Comparison of ENCODE assay signal across 2 fruit fly cellular contexts in the genomic region with DNA sequence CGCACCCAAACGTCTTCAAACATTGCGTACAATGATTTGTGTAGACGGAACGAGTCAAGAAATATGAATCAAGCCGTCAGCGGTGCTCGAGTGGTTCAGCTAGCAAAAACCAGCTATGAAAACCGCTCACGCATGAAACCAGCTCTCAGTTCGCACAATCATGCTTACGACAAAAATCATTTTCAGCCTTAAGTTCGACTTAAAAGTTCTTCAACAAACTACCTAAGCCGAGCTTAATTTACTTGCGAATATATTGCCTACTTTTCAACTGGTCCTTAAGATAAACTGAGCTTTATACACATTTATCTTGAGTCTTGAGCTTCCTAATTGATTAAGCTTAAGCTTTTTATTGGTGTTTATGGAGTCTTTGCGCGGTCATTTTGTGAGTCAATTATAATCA.
A peak's percentile ranks its signal among the peaks of the same experiment; 100 is the strongest.
TF ChIP-seq lines count a peak whose summit lies in the region.

No protein-coding gene starts in this region.

- no peak for TF ChIP-seq CTCF in whole organism, embryonic (GFP tag; optimal IDR thresholded peaks at IDR 0.05; lab: Kevin White, UChicago)

TF ChIP-seq in whole organism, embryonic, 481 proteins besides CTCF, POLR2A, EP300 and RAD21 (continues in another document):
- TF ChIP-seq CG13287 (GFP tag; IDR thresholded peaks at IDR 0.05; lab: Robert Waterston, UW; ENCODE audit: partially characterized antibody), result peak; percentile 50
- no peak for TF ChIP-seq CG10366 (GFP tag; IDR thresholded peaks at IDR 0.05; lab: Robert Waterston, UW)
- TF ChIP-seq unc-4 (GFP tag; IDR thresholded peaks at IDR 0.05; lab: Robert Waterston, UW; ENCODE audit: partially characterized antibody), result 0 out of 2 replicates have a peak, but pooled peaks have one; percentile 16
- no peak for TF ChIP-seq Dfd (GFP tag; optimal IDR thresholded peaks at IDR 0.05; lab: Kevin White, UChicago)
- no peak for TF ChIP-seq CG14667 (GFP tag; IDR thresholded peaks at IDR 0.05; lab: Robert Waterston, UW)
- TF ChIP-seq CG9609 (GFP tag; optimal IDR thresholded peaks at IDR 0.05; lab: Kevin White, UChicago), result no peak
- TF ChIP-seq dysf (GFP tag; IDR thresholded peaks at IDR 0.05; lab: Robert Waterston, UW), result no peak
- TF ChIP-seq CG15514 (GFP tag; optimal IDR thresholded peaks at IDR 0.05; lab: Kevin White, UChicago), result peak; percentile 97
- TF ChIP-seq HmgZ (tag; optimal IDR thresholded peaks at IDR 0.05; lab: Kevin White, UChicago), result no peak
- TF ChIP-seq CG31365 (tag; optimal IDR thresholded peaks at IDR 0.05; lab: Kevin White, UChicago), result no peak
- no peak for TF ChIP-seq Spps (tag; optimal IDR thresholded peaks at IDR 0.05; lab: Kevin White, UChicago)
- TF ChIP-seq CG9437 (GFP tag; optimal IDR thresholded peaks at IDR 0.05; lab: Kevin White, UChicago), result peak; percentile 88
- TF ChIP-seq gsb (GFP tag; IDR thresholded peaks at IDR 0.05; lab: Robert Waterston, UW), result no peak
- no peak for TF ChIP-seq sug (tag; optimal IDR thresholded peaks at IDR 0.05; lab: Kevin White, UChicago)
- no peak for TF ChIP-seq rib (GFP tag; IDR thresholded peaks at IDR 0.05; lab: Robert Waterston, UW)
- TF ChIP-seq dm (GFP tag; optimal IDR thresholded peaks at IDR 0.05; lab: Kevin White, UChicago), result no peak
- TF ChIP-seq Ssrp (tag; optimal IDR thresholded peaks at IDR 0.05; lab: Kevin White, UChicago), result no peak
- TF ChIP-seq Atf3 (GFP tag; optimal IDR thresholded peaks at IDR 0.05; lab: Kevin White, UChicago), result no peak
- no peak for TF ChIP-seq CG3163 (GFP tag; optimal IDR thresholded peaks at IDR 0.05; lab: Kevin White, UChicago)
- TF ChIP-seq CG13894 (tag; optimal IDR thresholded peaks at IDR 0.05; lab: Kevin White, UChicago), result peak; percentile 37
- no peak for TF ChIP-seq CG8944 (GFP tag; optimal IDR thresholded peaks at IDR 0.05; lab: Kevin White, UChicago)
- peak; percentile 3 for TF ChIP-seq oc (tag; optimal IDR thresholded peaks at IDR 0.05; lab: Kevin White, UChicago)
- TF ChIP-seq ac (GFP tag; optimal IDR thresholded peaks at IDR 0.05; lab: Kevin White, UChicago), result no peak
- TF ChIP-seq BEAF-32 (GFP tag; optimal IDR thresholded peaks at IDR 0.05; lab: Kevin White, UChicago), result peak; percentile 13
- TF ChIP-seq ind (GFP tag; optimal IDR thresholded peaks at IDR 0.05; lab: Kevin White, UChicago), result no peak
- no peak for TF ChIP-seq Sry-δ (GFP tag; optimal IDR thresholded peaks at IDR 0.05; lab: Kevin White, UChicago)
- TF ChIP-seq amos (GFP tag; IDR thresholded peaks at IDR 0.05; lab: Robert Waterston, UW; ENCODE audit: partially characterized antibody), result no peak
- TF ChIP-seq dan (GFP tag; IDR thresholded peaks at IDR 0.05; lab: Robert Waterston, UW), result no peak
- TF ChIP-seq CG2875 (GFP tag; optimal IDR thresholded peaks at IDR 0.05; lab: Kevin White, UChicago), result no peak
- TF ChIP-seq gfzf (GFP tag; optimal IDR thresholded peaks at IDR 0.05; lab: Kevin White, UChicago), result no peak
- TF ChIP-seq CG31388 (GFP tag; optimal IDR thresholded peaks at IDR 0.05; lab: Kevin White, UChicago), result no peak
- TF ChIP-seq grau (tag; optimal IDR thresholded peaks at IDR 0.05; lab: Kevin White, UChicago), result no peak
- TF ChIP-seq CG30020 (tag; optimal IDR thresholded peaks at IDR 0.05; lab: Kevin White, UChicago), result no peak
- TF ChIP-seq ssp (GFP tag; IDR thresholded peaks at IDR 0.05; lab: Robert Waterston, UW), result no peak
- TF ChIP-seq CG7372 (GFP tag; IDR thresholded peaks at IDR 0.05; lab: Robert Waterston, UW), result 0 out of 2 replicates have a peak, but pooled peaks have one; percentile 5
- no peak for TF ChIP-seq NfI (GFP tag; optimal IDR thresholded peaks at IDR 0.05; lab: Kevin White, UChicago)
- TF ChIP-seq gsb-n (tag; optimal IDR thresholded peaks at IDR 0.05; lab: Kevin White, UChicago), result no peak
- no peak for TF ChIP-seq HHEX (GFP tag; optimal IDR thresholded peaks at IDR 0.05; lab: Kevin White, UChicago)
- peak; percentile 36; the same call in 1 of the 2 replicates for TF ChIP-seq Rfx (GFP tag; IDR thresholded peaks at IDR 0.05; lab: Robert Waterston, UW)
- TF ChIP-seq ATbp (GFP tag; optimal IDR thresholded peaks at IDR 0.05; lab: Kevin White, UChicago), result no peak
- TF ChIP-seq grn (GFP tag; optimal IDR thresholded peaks at IDR 0.05; lab: Kevin White, UChicago), result no peak
- TF ChIP-seq org-1 (GFP tag; optimal IDR thresholded peaks at IDR 0.05; lab: Kevin White, UChicago), result no peak
- no peak for TF ChIP-seq CG15269 (tag; optimal IDR thresholded peaks at IDR 0.05; lab: Kevin White, UChicago)
- TF ChIP-seq gcm2 (GFP tag; optimal IDR thresholded peaks at IDR 0.05; lab: Kevin White, UChicago), result no peak

TF ChIP-seq in whole organism, wandering third instar larva, 38 proteins besides CTCF, POLR2A, EP300 and RAD21:
- no peak for TF ChIP-seq fru (GFP tag; optimal IDR thresholded peaks at IDR 0.05; lab: Kevin White, UChicago)
- peak; percentile 51 for TF ChIP-seq Myc (optimal IDR thresholded peaks at IDR 0.05; lab: Kevin White, UChicago)
